Worm (Caenorhabditis elegans) whole organism, L4 larva: ENCODE results near the gene Y37E11AM.2.
A peak's percentile ranks its signal among the peaks of the same experiment; 100 is the strongest.

Experiments used
- D1046.2 ChIP-seq: fragments of 200-800 bp; sonication (Bioruptor generic); IDR thresholded peaks from 2 replicates; pipeline ENCODE4 v1.3.6; 2022; ENCODE audit warnings: missing genetic modification characterization, missing compliant biosample characterization
- F10B5.3 ChIP-seq: sonication (generic microtip); optimal IDR thresholded peaks from 2 replicates; lab custom pipeline; 2016; ENCODE audit warnings: mild to moderate bottlenecking, missing genetic modification characterization, missing compliant biosample characterization
- F26F4.8 ChIP-seq: fragments of 200-800 bp; sonication (Bioruptor generic); conservative IDR thresholded peaks from 2 replicates; pipeline ENCODE4 v1.3.6; 2022; ENCODE audit warnings: missing genetic modification characterization, missing compliant biosample characterization
- F49E8.2 ChIP-seq: sonication (generic microtip); optimal IDR thresholded peaks from 2 replicates; lab custom pipeline; 2016; ENCODE audit warnings: missing compliant biosample characterization, mild to moderate bottlenecking, missing genetic modification characterization, borderline replicate concordance
- R02D3.7 ChIP-seq: fragments of 150-350 bp; sonication (generic microtip); optimal IDR thresholded peaks from 3 replicates; lab custom pipeline; 2014; ENCODE audit warnings: missing biosample characterization, missing genetic modification characterization
- T20F7.1 ChIP-seq: fragments of 200-800 bp; sonication (Bioruptor generic); optimal IDR thresholded peaks from 2 replicates; lab custom pipeline; 2018; ENCODE audit warnings: mild to moderate bottlenecking, missing genetic modification characterization, missing compliant biosample characterization
- ZK337.2 ChIP-seq: fragments of 200-800 bp; sonication (Bioruptor generic); IDR thresholded peaks from 2 replicates; pipeline ENCODE4 v1.3.6; 2022; ENCODE audit warnings: missing genetic modification reagents, missing genetic modification characterization, missing compliant biosample characterization
- ama-1 ChIP-seq: fragments of 150-350 bp; optimal IDR thresholded peaks from 2 replicates; lab custom pipeline; 2014; ENCODE audit warnings: inconsistent platforms, mixed read lengths
- ceh-32 ChIP-seq: sonication (generic microtip); optimal IDR thresholded peaks from 2 replicates; lab custom pipeline; 2016; ENCODE audit warnings: mild to moderate bottlenecking, missing genetic modification characterization, missing compliant biosample characterization; ENCODE audit not compliant: poor library complexity
- ceh-44 ChIP-seq: fragments of 200-800 bp; sonication (Bioruptor generic); IDR thresholded peaks from 2 replicates; pipeline ENCODE4 v1.3.6; 2022; ENCODE audit warnings: missing genetic modification reagents, missing genetic modification characterization, missing compliant biosample characterization
- ceh-82 ChIP-seq: sonication (generic microtip); optimal IDR thresholded peaks from 2 replicates; lab custom pipeline; 2017; ENCODE audit warnings: missing biosample characterization, missing genetic modification characterization
- ctbp-1 ChIP-seq: fragments of 200-800 bp; sonication (Bioruptor generic); IDR thresholded peaks from 2 replicates; pipeline ENCODE4 v1.3.6; 2022; ENCODE audit warnings: missing genetic modification reagents, missing genetic modification characterization, missing compliant biosample characterization
- daf-16 ChIP-seq, 3 experiments: sonication (generic microtip); optimal IDR thresholded peaks; 2 replicates each; lab custom pipeline; 2016 to 2017; ENCODE audit warnings: missing genetic modification characterization in 3 of 3, missing genetic modification reagents in 3 of 3, mild to moderate bottlenecking in 2 of 3, missing compliant biosample characterization in 2 of 3, missing biosample characterization in 1 of 3, moderate library complexity in 1 of 3
- daf-8 ChIP-seq: fragments of 200-800 bp; sonication (Bioruptor generic); IDR thresholded peaks from 2 replicates; pipeline ENCODE4 v1.3.6; 2022; ENCODE audit warnings: missing genetic modification characterization, missing compliant biosample characterization
- duxl-1 ChIP-seq: sonication (generic microtip); optimal IDR thresholded peaks from 2 replicates; lab custom pipeline; 2016; ENCODE audit warnings: mild to moderate bottlenecking, missing genetic modification characterization, moderate library complexity, missing compliant biosample characterization; ENCODE audit not compliant: poor library complexity
- fkh-10 ChIP-seq: fragments of 150-350 bp; optimal IDR thresholded peaks from 2 replicates; lab custom pipeline; 2014; ENCODE audit warnings: missing biosample characterization, missing genetic modification reagents, missing genetic modification characterization
- fos-1 ChIP-seq: fragments of 150-350 bp; optimal IDR thresholded peaks from 2 replicates; lab custom pipeline; 2014; ENCODE audit warnings: missing biosample characterization, missing genetic modification characterization
- hif-1 ChIP-seq, 2 experiments: sonication (generic microtip); optimal IDR thresholded peaks; 2 replicates each; lab custom pipeline; 2016 to 2017; ENCODE audit warnings: missing compliant biosample characterization in 2 of 2, missing genetic modification characterization in 2 of 2, missing genetic modification reagents in 2 of 2, missing genotype in 2 of 2, mild to moderate bottlenecking in 1 of 2
- hlh-30 ChIP-seq: sonication (generic microtip); optimal IDR thresholded peaks from 2 replicates; lab custom pipeline; 2017; ENCODE audit warnings: antibody characterized with exemption, mild to moderate bottlenecking, missing genetic modification characterization, missing compliant biosample characterization; ENCODE audit not compliant: insufficient read depth
- jun-1 ChIP-seq: fragments of 150-350 bp; optimal IDR thresholded peaks from 2 replicates; lab custom pipeline; 2014; ENCODE audit warnings: missing biosample characterization, missing genetic modification reagents, missing genetic modification characterization
- lim-7 ChIP-seq: fragments of 200-800 bp; sonication (Bioruptor generic); IDR thresholded peaks from 2 replicates; pipeline ENCODE4 v1.3.6; 2022; ENCODE audit warnings: missing genetic modification characterization, missing compliant biosample characterization
- lin-1 ChIP-seq: fragments of 200-800 bp; sonication (Bioruptor generic); IDR thresholded peaks from 2 replicates; pipeline ENCODE4 v1.3.6; 2022; ENCODE audit warnings: missing genetic modification reagents, missing genetic modification characterization, missing compliant biosample characterization
- lin-39 ChIP-seq: fragments of 150-350 bp; optimal IDR thresholded peaks from 2 replicates; lab custom pipeline; 2014; ENCODE audit warnings: missing biosample characterization, missing genetic modification reagents, missing genetic modification characterization
- lsy-2 ChIP-seq, 2 experiments: fragments of 150-350 bp in 1 of 2; sonication (generic microtip) in 1 of 2; optimal IDR thresholded peaks; 2 replicates each; lab custom pipeline; 2014 to 2017; ENCODE audit warnings: missing biosample characterization in 2 of 2, missing genetic modification characterization in 2 of 2
- madf-9 ChIP-seq: fragments of 200-800 bp; sonication (Bioruptor generic); conservative IDR thresholded peaks from 2 replicates; pipeline ENCODE4 v1.3.6; 2022; ENCODE audit warnings: missing genetic modification reagents, missing genetic modification characterization, missing compliant biosample characterization
- mdt-29 ChIP-seq: fragments of 200-800 bp; sonication (Bioruptor generic); IDR thresholded peaks from 2 replicates; pipeline ENCODE4 v1.3.6; 2022; ENCODE audit warnings: missing genetic modification reagents, missing genetic modification characterization, missing compliant biosample characterization
- mep-1 ChIP-seq: fragments of 150-350 bp; sonication (generic microtip); optimal IDR thresholded peaks from 3 replicates; lab custom pipeline; 2014; ENCODE audit warnings: missing biosample characterization, missing genetic modification characterization
- mes-2 ChIP-seq: sonication (generic microtip); optimal IDR thresholded peaks from 2 replicates; lab custom pipeline; 2016; ENCODE audit warnings: missing genotype, mild to moderate bottlenecking, missing genetic modification characterization, missing compliant biosample characterization; ENCODE audit not compliant: poor library complexity, severe bottlenecking
- nhr-10 ChIP-seq: fragments of 150-350 bp; optimal IDR thresholded peaks from 2 replicates; lab custom pipeline; 2014; ENCODE audit warnings: missing biosample characterization, missing genetic modification characterization
- nhr-102 ChIP-seq: sonication (generic microtip); optimal IDR thresholded peaks from 2 replicates; lab custom pipeline; 2016; ENCODE audit warnings: mild to moderate bottlenecking, missing genetic modification characterization, moderate library complexity, missing compliant biosample characterization
- nhr-11 ChIP-seq: fragments of 150-350 bp; optimal IDR thresholded peaks from 2 replicates; lab custom pipeline; 2014; ENCODE audit warnings: missing biosample characterization, missing genetic modification characterization
- nhr-111 ChIP-seq: fragments of 200-800 bp; sonication (Bioruptor generic); optimal IDR thresholded peaks from 2 replicates; lab custom pipeline; 2018; ENCODE audit warnings: mild to moderate bottlenecking, missing genetic modification characterization, missing compliant biosample characterization
- nhr-237 ChIP-seq: sonication (generic microtip); optimal IDR thresholded peaks from 2 replicates; lab custom pipeline; 2017; ENCODE audit warnings: missing biosample characterization, missing genetic modification characterization
- nhr-42 ChIP-seq: fragments of 200-800 bp; sonication (Bioruptor generic); IDR thresholded peaks from 2 replicates; pipeline ENCODE4 v1.3.6; 2022; ENCODE audit warnings: missing genetic modification characterization, missing compliant biosample characterization
- nhr-76 ChIP-seq: fragments of 150-350 bp; optimal IDR thresholded peaks from 2 replicates; lab custom pipeline; 2014; ENCODE audit warnings: missing biosample characterization, missing genetic modification characterization
- pha-4 ChIP-seq, 2 experiments: fragments of 150-350 bp in 1 of 2; fragments of 200-800 bp in 1 of 2; sonication (Bioruptor generic) in 1 of 2; IDR thresholded peaks in 1 of 2; optimal IDR thresholded peaks in 1 of 2; 2 replicates each; pipeline versions ENCODE4 v1.3.6 to Lab custom; 2014 to 2022; ENCODE audit warnings: missing genetic modification characterization in 2 of 2, missing genetic modification reagents in 2 of 2, missing biosample characterization in 1 of 2, missing compliant biosample characterization in 1 of 2
- php-3 ChIP-seq: fragments of 200-800 bp; sonication (Bioruptor generic); IDR thresholded peaks from 2 replicates; pipeline ENCODE4 v1.3.6; 2022; ENCODE audit warnings: missing genetic modification reagents, missing genetic modification characterization, missing compliant biosample characterization
- rbr-2 ChIP-seq: sonication (generic microtip); optimal IDR thresholded peaks from 2 replicates; lab custom pipeline; 2016; ENCODE audit warnings: missing genotype, missing genetic modification characterization, missing compliant biosample characterization
- set-16 ChIP-seq: fragments of 200-800 bp; sonication (Bioruptor generic); IDR thresholded peaks from 2 replicates; pipeline ENCODE4 v1.3.6; 2022; ENCODE audit warnings: missing genetic modification reagents, missing genetic modification characterization, missing compliant biosample characterization
- snpc-4 ChIP-seq: fragments of 150-350 bp; optimal IDR thresholded peaks from 2 replicates; lab custom pipeline; 2014; ENCODE audit warnings: missing biosample characterization, missing genetic modification characterization
- spr-3 ChIP-seq: fragments of 200-800 bp; sonication (Bioruptor generic); optimal IDR thresholded peaks from 2 replicates; lab custom pipeline; 2018; ENCODE audit warnings: mild to moderate bottlenecking, missing genetic modification characterization, missing compliant biosample characterization
- tag-97 ChIP-seq: fragments of 200-800 bp; sonication (Bioruptor generic); IDR thresholded peaks from 2 replicates; pipeline ENCODE4 v1.3.6; 2022; ENCODE audit warnings: missing genetic modification characterization, missing compliant biosample characterization
- unc-39 ChIP-seq: sonication (generic microtip); optimal IDR thresholded peaks from 2 replicates; lab custom pipeline; 2017; ENCODE audit warnings: missing biosample characterization, missing genetic modification characterization
- vab-7 ChIP-seq: fragments of 200-800 bp; sonication (Bioruptor generic); IDR thresholded peaks from 2 replicates; pipeline ENCODE4 v1.3.6; 2022; ENCODE audit warnings: missing genetic modification reagents, missing genetic modification characterization, missing compliant biosample characterization
- zag-1 ChIP-seq: fragments of 150-350 bp; optimal IDR thresholded peaks from 2 replicates; lab custom pipeline; 2014; ENCODE audit warnings: missing biosample characterization, missing genetic modification characterization

The Y37E11AM.2 gene

DNA sequence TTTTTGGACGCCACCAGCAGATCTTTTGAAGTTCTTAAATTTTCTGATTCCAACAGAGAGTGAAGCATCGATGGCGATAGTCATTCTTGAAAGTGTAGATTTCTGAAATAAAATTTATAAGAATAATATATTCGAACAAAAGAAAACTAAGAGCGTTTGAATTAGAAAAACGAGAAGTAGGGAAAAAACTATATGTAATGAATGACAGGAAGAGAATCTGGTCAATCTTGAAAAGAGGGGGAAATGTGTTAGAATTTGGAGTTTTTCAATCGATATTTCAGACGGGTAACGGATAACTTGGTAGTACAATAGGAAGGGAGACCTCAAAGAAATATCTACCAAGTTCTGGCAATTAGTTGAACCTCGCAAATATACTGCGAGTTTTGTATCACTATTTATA is 24.7 kb downstream of the Y37E11AM.2 start, which contains the start of gene Y37E11AL.9:
Y37E11AL.9 (minus strand) TSS at position 101 of the 400 bp plus-strand sequence.
- TF ChIP-seq mep-1 (tag; lab: Kevin White, UChicago) = no peak
- no peak for TF ChIP-seq fkh-10 (GFP tag; lab: Kevin White, UChicago)
- TF ChIP-seq lim-7 (GFP tag; lab: Robert Waterston, UW) = no peak
- no peak for TF ChIP-seq ama-1 (lab: Kevin White, UChicago)
- no peak for TF ChIP-seq R02D3.7 (tag; lab: Kevin White, UChicago)
- no peak for TF ChIP-seq hif-1 (tag; optimal IDR thresholded peaks at IDR 0.05; lab: Kevin White, UChicago)
- no peak for TF ChIP-seq zag-1 (tag; lab: Kevin White, UChicago)
- TF ChIP-seq hlh-30 (tag; lab: Kevin White, UChicago) = no peak
- no peak for TF ChIP-seq nhr-11 (tag; lab: Kevin White, UChicago)
- no peak for TF ChIP-seq daf-16 (GFP tag; optimal IDR thresholded peaks at IDR 0.05; lab: Kevin White, UChicago)
- TF ChIP-seq daf-16 (tag; optimal IDR thresholded peaks at IDR 0.05; lab: Kevin White, UChicago) = no peak
- no peak for TF ChIP-seq ceh-82 (tag; lab: Kevin White, UChicago)
- TF ChIP-seq jun-1 (tag; lab: Kevin White, UChicago) = no peak
- TF ChIP-seq D1046.2 (GFP tag; lab: Robert Waterston, UW) = no peak
- no peak for TF ChIP-seq tag-97 (GFP tag; lab: Robert Waterston, UW)
- no peak for TF ChIP-seq ctbp-1
- TF ChIP-seq ceh-44 (GFP tag; lab: Robert Waterston, UW) = no peak
- TF ChIP-seq F10B5.3 (tag; lab: Kevin White, UChicago) = no peak
- TF ChIP-seq ZK337.2 (GFP tag; lab: Robert Waterston, UW) = no peak
- TF ChIP-seq fos-1 (tag; lab: Kevin White, UChicago) = no peak
- TF ChIP-seq nhr-237 (tag; lab: Kevin White, UChicago) = no peak

ce11 chrIV:3698201-3698600 is 27.1 kb downstream of the Y37E11AM.2 start, which contains the start of gene Y37E11AL.2:
TSS of gene Y37E11AL.2 (plus strand) at chrIV:3698501.
- TF ChIP-seq ceh-32 (tag; lab: Kevin White, UChicago) (no peak), pha-4 (GFP tag; IDR thresholded peaks at IDR 0.05; lab: Robert Waterston, UW) (no peak), pha-4 (tag; optimal IDR thresholded peaks at IDR 0.05; lab: Kevin White, UChicago) (no peak), daf-8 (no peak), unc-39 (tag; lab: Kevin White, UChicago) (no peak), set-16 (GFP tag; lab: Robert Waterston, UW) (no peak)

ce11 chrIV:3694638-3695037 is 30.6 kb downstream of the Y37E11AM.2 start, which contains the start of the genes taf-6.2 and Y37E11AL.3:
TSS of gene taf-6.2 (minus strand) at chrIV:3694733.
TSS of gene Y37E11AL.3 (plus strand) at chrIV:3694935.
- TF ChIP-seq F49E8.2 (tag; lab: Kevin White, UChicago) = no peak
- TF ChIP-seq nhr-102 (tag; lab: Kevin White, UChicago) = no peak
- no peak for TF ChIP-seq lim-7 (GFP tag; lab: Robert Waterston, UW)
- no peak for TF ChIP-seq madf-9 (GFP tag; lab: Robert Waterston, UW)
- TF ChIP-seq T20F7.1 = no peak
- peak; percentile 21 for TF ChIP-seq nhr-11 (tag; lab: Kevin White, UChicago)
- no peak for TF ChIP-seq lin-39 (tag; lab: Kevin White, UChicago)
- TF ChIP-seq pha-4 (GFP tag; IDR thresholded peaks at IDR 0.05; lab: Robert Waterston, UW) = no peak
- no peak for TF ChIP-seq pha-4 (tag; optimal IDR thresholded peaks at IDR 0.05; lab: Kevin White, UChicago)
- peak; percentile 20 for TF ChIP-seq rbr-2 (tag; lab: Kevin White, UChicago)
- no peak for TF ChIP-seq nhr-76
- TF ChIP-seq mdt-29 (GFP tag; lab: Robert Waterston, UW) = no peak
- peak in 1 of 2 experiments; percentile 66 for TF ChIP-seq lsy-2 (tag; optimal IDR thresholded peaks at IDR 0.05; lab: Kevin White, UChicago)
- TF ChIP-seq duxl-1 = no peak
- TF ChIP-seq spr-3 = no peak
- TF ChIP-seq unc-39 (tag; lab: Kevin White, UChicago) = no peak
- TF ChIP-seq nhr-111 (GFP tag; lab: Kevin White, UChicago) = no peak
- peak; percentile 14 for TF ChIP-seq fkh-10 (GFP tag; lab: Kevin White, UChicago)
- TF ChIP-seq F10B5.3 (tag; lab: Kevin White, UChicago) = no peak
- no peak for TF ChIP-seq zag-1 (tag; lab: Kevin White, UChicago)
- no peak for TF ChIP-seq nhr-237 (tag; lab: Kevin White, UChicago)
- TF ChIP-seq F26F4.8 (GFP tag; lab: Robert Waterston, UW) = no peak
- TF ChIP-seq nhr-10 (tag; lab: Kevin White, UChicago) = no peak
- TF ChIP-seq mes-2 (tag; lab: Kevin White, UChicago) = peak; percentile 79
- no peak for TF ChIP-seq php-3 (GFP tag; lab: Robert Waterston, UW)
- no peak for TF ChIP-seq nhr-42 (GFP tag; lab: Robert Waterston, UW)
- no peak for TF ChIP-seq vab-7 (GFP tag; lab: Robert Waterston, UW)
- no peak for TF ChIP-seq snpc-4 (tag; lab: Kevin White, UChicago)
- no peak for TF ChIP-seq lin-1 (GFP tag; lab: Robert Waterston, UW)
- peak; percentile 31 for TF ChIP-seq hlh-30 (tag; lab: Kevin White, UChicago)
